Fruit fly (Drosophila melanogaster) whole organism, embryonic: ENCODE data around the gene CG1246.

Source experiments
- Ada2b ChIP-seq: fragments of 200-800 bp; sonication (Bioruptor generic); IDR thresholded peaks from 2 replicates; pipeline ENCODE4 v1.3.6; 2022; ENCODE audit warnings: missing biosample characterization, missing genetic modification characterization
- Atf6 ChIP-seq: fragments of 200-800 bp; sonication (Bioruptor generic); IDR thresholded peaks from 2 replicates; pipeline ENCODE4 v1.3.6; 2022; ENCODE audit warnings: missing biosample characterization, missing genetic modification characterization
- B-H2 ChIP-seq: fragments of 200-800 bp; sonication (Bioruptor generic); optimal IDR thresholded peaks from 2 replicates; lab custom pipeline; 2018; ENCODE audit warnings: missing biosample characterization, mild to moderate bottlenecking, missing genetic modification characterization
- CG10462 ChIP-seq: fragments of 200-800 bp; sonication (Bioruptor generic); optimal IDR thresholded peaks from 2 replicates; lab custom pipeline; 2016; ENCODE audit warnings: missing biosample characterization, missing genetic modification characterization
- CG11723 ChIP-seq: fragments of 200-800 bp; sonication (Bioruptor generic); optimal IDR thresholded peaks from 2 replicates; lab custom pipeline; 2017; ENCODE audit warnings: missing biosample characterization, mild to moderate bottlenecking, missing genetic modification characterization
- CG12104 ChIP-seq: fragments of 200-800 bp; sonication (Bioruptor generic); optimal IDR thresholded peaks from 3 replicates; lab custom pipeline; 2016; ENCODE audit warnings: missing biosample characterization, missing genetic modification characterization
- CG12219 ChIP-seq: fragments of 200-800 bp; sonication (Bioruptor generic); optimal IDR thresholded peaks from 3 replicates; lab custom pipeline; 2018; ENCODE audit warnings: missing biosample characterization, mild to moderate bottlenecking, missing genetic modification characterization
- CG12942 ChIP-seq: fragments of 200-800 bp; sonication (Bioruptor generic); optimal IDR thresholded peaks from 3 replicates; lab custom pipeline; 2016; ENCODE audit warnings: missing biosample characterization, missing genetic modification characterization
- CG13287 ChIP-seq: fragments of 200-800 bp; sonication (Bioruptor generic); IDR thresholded peaks from 2 replicates; pipeline ENCODE4 v1.3.6; 2022; ENCODE audit warnings: missing biosample characterization, missing genetic modification characterization; ENCODE audit not compliant: partially characterized antibody
- CG14014 ChIP-seq: fragments of 200-800 bp; sonication (Bioruptor generic); IDR thresholded peaks from 2 replicates; pipeline ENCODE4 v1.3.6; 2022; ENCODE audit warnings: missing biosample characterization, missing genetic modification characterization
- CG17361 ChIP-seq: fragments of 200-800 bp; sonication (Bioruptor generic); IDR thresholded peaks from 3 replicates; pipeline ENCODE4 v1.3.6; 2022; ENCODE audit warnings: missing biosample characterization, missing genetic modification characterization
- CG42726 ChIP-seq: fragments of 200-800 bp; sonication (Bioruptor generic); IDR thresholded peaks from 2 replicates; pipeline ENCODE4 v1.3.6; 2022; ENCODE audit warnings: missing biosample characterization, missing genetic modification characterization; ENCODE audit not compliant: partially characterized antibody
- CG5245 ChIP-seq: fragments of 200-800 bp; sonication (Bioruptor generic); optimal IDR thresholded peaks from 3 replicates; lab custom pipeline; 2016; ENCODE audit warnings: missing biosample characterization, missing genetic modification characterization
- CG6654 ChIP-seq: fragments of 200-800 bp; sonication (Bioruptor generic); optimal IDR thresholded peaks from 2 replicates; lab custom pipeline; 2017; ENCODE audit warnings: missing biosample characterization, mild to moderate bottlenecking, missing genetic modification characterization
- CG8281 ChIP-seq: fragments of 200-800 bp; sonication (Bioruptor generic); optimal IDR thresholded peaks from 2 replicates; lab custom pipeline; 2018; ENCODE audit warnings: missing biosample characterization, mild to moderate bottlenecking, missing genetic modification characterization, moderate library complexity
- CG9797 ChIP-seq: fragments of 200-800 bp; sonication (Bioruptor generic); optimal IDR thresholded peaks from 3 replicates; lab custom pipeline; 2018; ENCODE audit warnings: missing biosample characterization, mild to moderate bottlenecking, missing genetic modification characterization
- CG9876 ChIP-seq: fragments of 200-800 bp; sonication (Bioruptor generic); optimal IDR thresholded peaks from 2 replicates; lab custom pipeline; 2016; ENCODE audit warnings: missing biosample characterization, missing genetic modification characterization
- CTCF ChIP-seq: fragments of 200-800 bp; sonication (Bioruptor generic); optimal IDR thresholded peaks from 2 replicates; lab custom pipeline; 2017; ENCODE audit warnings: missing biosample characterization, mild to moderate bottlenecking, missing genetic modification characterization, moderate library complexity
- Dbx ChIP-seq: fragments of 200-800 bp; sonication (Bioruptor generic); IDR thresholded peaks from 3 replicates; pipeline ENCODE4 v1.3.6; 2022; ENCODE audit warnings: missing biosample characterization, missing genetic modification characterization
- Doc3 ChIP-seq: fragments of 200-800 bp; sonication (Bioruptor generic); IDR thresholded peaks from 3 replicates; pipeline ENCODE4 v1.3.6; 2022; ENCODE audit warnings: missing biosample characterization, missing genetic modification characterization; ENCODE audit not compliant: partially characterized antibody
- Gsc ChIP-seq: fragments of 200-800 bp; sonication (Bioruptor generic); IDR thresholded peaks from 2 replicates; pipeline ENCODE4 v1.3.6; 2022; ENCODE audit warnings: missing biosample characterization, missing genetic modification characterization
- Hr3 ChIP-seq: fragments of 200-800 bp; sonication (Bioruptor generic); optimal IDR thresholded peaks from 3 replicates; lab custom pipeline; 2016; ENCODE audit warnings: missing biosample characterization, missing genetic modification characterization
- MBD-R2 ChIP-seq: fragments of 200-800 bp; sonication (Bioruptor generic); IDR thresholded peaks from 2 replicates; pipeline ENCODE4 v1.3.6; 2022; ENCODE audit warnings: missing biosample characterization, missing genetic modification characterization
- Mrtf ChIP-seq: fragments of 200-800 bp; sonication (Bioruptor generic); IDR thresholded peaks from 3 replicates; pipeline ENCODE4 v1.3.6; 2022; ENCODE audit warnings: missing biosample characterization, missing genetic modification characterization
- Neu2 ChIP-seq: fragments of 200-800 bp; sonication (Bioruptor generic); optimal IDR thresholded peaks from 3 replicates; lab custom pipeline; 2016; ENCODE audit warnings: missing biosample characterization, missing genetic modification characterization, borderline replicate concordance
- NfI ChIP-seq: fragments of 200-800 bp; sonication (Bioruptor generic); optimal IDR thresholded peaks from 3 replicates; lab custom pipeline; 2018; ENCODE audit warnings: missing biosample characterization, mild to moderate bottlenecking, missing genetic modification characterization, moderate library complexity
- Rfx ChIP-seq: fragments of 200-800 bp; sonication (Bioruptor generic); IDR thresholded peaks from 2 replicates; pipeline ENCODE4 v1.3.6; 2022; ENCODE audit warnings: missing biosample characterization, missing genetic modification characterization
- Side ChIP-seq: fragments of 200-800 bp; sonication (Bioruptor generic); optimal IDR thresholded peaks from 2 replicates; lab custom pipeline; 2016; ENCODE audit warnings: missing biosample characterization, missing genetic modification characterization
- TFAM ChIP-seq: fragments of 200-800 bp; sonication (Bioruptor generic); optimal IDR thresholded peaks from 2 replicates; lab custom pipeline; 2017; ENCODE audit warnings: missing biosample characterization, missing genetic modification characterization, inconsistent platforms
- ase ChIP-seq: fragments of 200-800 bp; sonication (Bioruptor generic); IDR thresholded peaks from 3 replicates; pipeline ENCODE4 v1.3.6; 2022; ENCODE audit warnings: missing biosample characterization, missing genetic modification characterization
- chm ChIP-seq: fragments of 200-800 bp; sonication (Bioruptor generic); IDR thresholded peaks from 2 replicates; pipeline ENCODE4 v1.3.6; 2022; ENCODE audit warnings: missing biosample characterization, missing genetic modification characterization
- corto ChIP-seq: fragments of 200-800 bp; sonication (Bioruptor generic); optimal IDR thresholded peaks from 2 replicates; lab custom pipeline; 2016; ENCODE audit warnings: missing biosample characterization, mild to moderate bottlenecking, missing genetic modification characterization, moderate library complexity
- dati ChIP-seq: fragments of 200-800 bp; sonication (Bioruptor generic); IDR thresholded peaks from 2 replicates; pipeline ENCODE4 v1.3.6; 2022; ENCODE audit warnings: missing biosample characterization, missing genetic modification characterization
- dimm ChIP-seq: fragments of 200-800 bp; sonication (Bioruptor generic); IDR thresholded peaks from 2 replicates; pipeline ENCODE4 v1.3.6; 2022; ENCODE audit warnings: missing biosample characterization, missing genetic modification characterization
- dpn ChIP-seq, 2 experiments: fragments of 200-800 bp; sonication (Bioruptor generic); optimal IDR thresholded peaks; 3 replicates each; lab custom pipeline; 2016; ENCODE audit warnings: missing biosample characterization in 2 of 2, missing genetic modification characterization in 2 of 2
- dysf ChIP-seq: fragments of 200-800 bp; sonication (Bioruptor generic); IDR thresholded peaks from 3 replicates; pipeline ENCODE4 v1.3.6; 2022; ENCODE audit warnings: missing biosample characterization, missing genetic modification characterization
- fd64A ChIP-seq: fragments of 200-800 bp; sonication (Bioruptor generic); optimal IDR thresholded peaks from 3 replicates; lab custom pipeline; 2018; ENCODE audit warnings: missing biosample characterization, mild to moderate bottlenecking, missing genetic modification characterization
- gce ChIP-seq: fragments of 200-800 bp; sonication (Bioruptor generic); IDR thresholded peaks from 3 replicates; pipeline ENCODE4 v1.3.6; 2022; ENCODE audit warnings: missing biosample characterization, missing genetic modification characterization
- grn ChIP-seq: fragments of 200-800 bp; sonication (Bioruptor generic); optimal IDR thresholded peaks from 3 replicates; lab custom pipeline; 2017; ENCODE audit warnings: missing biosample characterization, missing genetic modification characterization
- gsb-n ChIP-seq: fragments of 200-800 bp; sonication (Bioruptor generic); optimal IDR thresholded peaks from 3 replicates; lab custom pipeline; 2018; ENCODE audit warnings: missing biosample characterization, mild to moderate bottlenecking, missing genetic modification characterization
- h ChIP-seq: fragments of >200 bp; optimal IDR thresholded peaks from 2 replicates; lab custom pipeline; 2017
- kah ChIP-seq: fragments of 200-800 bp; sonication (Bioruptor generic); optimal IDR thresholded peaks from 2 replicates; lab custom pipeline; 2018; ENCODE audit warnings: missing biosample characterization, mild to moderate bottlenecking, missing genetic modification characterization
- kay ChIP-seq: fragments of 200-800 bp; sonication (Bioruptor generic); optimal IDR thresholded peaks from 2 replicates; lab custom pipeline; 2016; ENCODE audit warnings: missing biosample characterization, missing genetic modification characterization
- kni ChIP-seq: fragments of 200-800 bp; sonication (Bioruptor generic); optimal IDR thresholded peaks from 3 replicates; lab custom pipeline; 2017; ENCODE audit warnings: mild to moderate bottlenecking, missing biosample characterization, missing genetic modification reagents, missing genetic modification characterization
- p53 ChIP-seq: fragments of 200-800 bp; sonication (Bioruptor generic); optimal IDR thresholded peaks from 2 replicates; lab custom pipeline; 2016; ENCODE audit warnings: missing biosample characterization, missing genetic modification characterization
- peb ChIP-seq: fragments of 200-800 bp; sonication (Bioruptor generic); IDR thresholded peaks from 2 replicates; pipeline ENCODE4 v1.3.6; 2022; ENCODE audit warnings: missing biosample characterization, missing genetic modification characterization
- sens ChIP-seq: fragments of 200-800 bp; sonication (Bioruptor generic); peaks from one replicate; lab custom pipeline; 2016; ENCODE audit warnings: missing biosample characterization, missing genetic modification characterization
- so ChIP-seq: fragments of 200-800 bp; sonication (Bioruptor generic); IDR thresholded peaks from 3 replicates; pipeline ENCODE4 v1.3.6; 2022; ENCODE audit warnings: missing biosample characterization, missing genetic modification characterization
- sob ChIP-seq: fragments of 200-800 bp; sonication (Bioruptor generic); IDR thresholded peaks from 2 replicates; pipeline ENCODE4 v1.3.6; 2022; ENCODE audit warnings: missing biosample characterization, missing genetic modification characterization
- sr ChIP-seq: fragments of 200-800 bp; sonication (Bioruptor generic); IDR thresholded peaks from 3 replicates; pipeline ENCODE4 v1.3.6; 2022; ENCODE audit warnings: missing biosample characterization, missing genetic modification characterization
- tna ChIP-seq: fragments of 200-800 bp; sonication (Bioruptor generic); IDR thresholded peaks from 2 replicates; pipeline ENCODE4 v1.3.6; 2022; ENCODE audit warnings: missing biosample characterization, missing genetic modification characterization; ENCODE audit not compliant: partially characterized antibody

Gene CG1246

dm6 chr3L:2629964-2630363 is 17.9 kb upstream of the CG1246 start, which contains the start of gene Pxn (continued):
- no peak for TF ChIP-seq CG9797 (GFP tag; lab: Kevin White, UChicago)
- 0 out of 2 replicates have a peak, but pooled peaks have one; percentile 6 for TF ChIP-seq sob (GFP tag; lab: Robert Waterston, UW)
- TF ChIP-seq CG12104 (GFP tag; lab: Kevin White, UChicago): no peak
- no peak for TF ChIP-seq kay (GFP tag; lab: Kevin White, UChicago)

dm6 chr3L:2631406-2631805 is 16.4 kb upstream of the CG1246 start, which contains the start of the genes CG42245 and MEP-1:
CG42245 (plus strand) TSS chr3L:2631715.
MEP-1 (plus strand) TSS chr3L:2631715.
- TF ChIP-seq Mrtf (GFP tag; lab: Robert Waterston, UW): no peak
- peak; percentile 45 for TF ChIP-seq NfI (GFP tag; lab: Kevin White, UChicago)
- no peak for TF ChIP-seq CG14014 (GFP tag; lab: Robert Waterston, UW)
- TF ChIP-seq fd64A (GFP tag; lab: Kevin White, UChicago): no peak
- no peak for TF ChIP-seq CG8281
- no peak for TF ChIP-seq CTCF
- no peak for TF ChIP-seq h (lab: Kevin White, UChicago)
- TF ChIP-seq dati: no peak
- peak; percentile 46 for TF ChIP-seq Side (GFP tag; lab: Kevin White, UChicago)
- TF ChIP-seq p53 (GFP tag; lab: Kevin White, UChicago): no peak
- TF ChIP-seq CG6654: no peak
- peak; percentile 35 for TF ChIP-seq CG12219 (GFP tag; lab: Kevin White, UChicago)
- TF ChIP-seq CG13287: peak; percentile 81
- TF ChIP-seq chm (GFP tag; lab: Robert Waterston, UW): no peak
- TF ChIP-seq dpn (GFP tag; optimal IDR thresholded peaks at IDR 0.05; lab: Kevin White, UChicago): peak; percentile 52 to 61
- TF ChIP-seq Rfx (GFP tag; lab: Robert Waterston, UW): no peak
- no peak for TF ChIP-seq dysf
- peak; percentile 57 for TF ChIP-seq CG12942 (GFP tag; lab: Kevin White, UChicago)
- no peak for TF ChIP-seq Neu2 (GFP tag; lab: Kevin White, UChicago)
- 0 out of 2 replicates have a peak, but pooled peaks have one; percentile 61 for TF ChIP-seq tna (GFP tag; lab: Robert Waterston, UW)
- TF ChIP-seq gce (GFP tag; lab: Robert Waterston, UW): no peak
- peak; percentile 92 for TF ChIP-seq sens
- no peak for TF ChIP-seq peb (GFP tag; lab: Robert Waterston, UW)
- peak; percentile 20 for TF ChIP-seq corto (GFP tag; lab: Kevin White, UChicago)
- TF ChIP-seq Gsc (GFP tag; lab: Robert Waterston, UW): no peak
- TF ChIP-seq CG42726: no peak
- TF ChIP-seq CG17361 (GFP tag; lab: Robert Waterston, UW): peak; percentile 49; the same call in 1 of the 3 replicates
- peak; percentile 30 for TF ChIP-seq B-H2 (GFP tag; lab: Kevin White, UChicago)
- TF ChIP-seq Hr3 (GFP tag; lab: Kevin White, UChicago): peak; percentile 20
- peak; percentile 22; the same call in 1 of the 3 replicates for TF ChIP-seq Dbx (GFP tag; lab: Robert Waterston, UW)
- no peak for TF ChIP-seq TFAM (GFP tag; lab: Kevin White, UChicago)
- no peak for TF ChIP-seq gsb-n (tag; lab: Kevin White, UChicago)
- peak; percentile 42 for TF ChIP-seq CG11723 (GFP tag; lab: Kevin White, UChicago)
- TF ChIP-seq so (GFP tag; lab: Robert Waterston, UW): 0 out of 3 replicates have a peak, but pooled peaks have one; percentile 12
- no peak for TF ChIP-seq CG9876 (GFP tag; lab: Kevin White, UChicago)
- TF ChIP-seq Atf6 (GFP tag; lab: Robert Waterston, UW): no peak
- no peak for TF ChIP-seq dimm (GFP tag; lab: Robert Waterston, UW)
- no peak for TF ChIP-seq ase (GFP tag; lab: Robert Waterston, UW)
- TF ChIP-seq grn (GFP tag; lab: Kevin White, UChicago): no peak
- peak; percentile 64 for TF ChIP-seq Doc3 (GFP tag; lab: Robert Waterston, UW)
- TF ChIP-seq Ada2b: no peak
- TF ChIP-seq CG10462 (GFP tag; lab: Kevin White, UChicago): peak; percentile 25
- peak; percentile 26 for TF ChIP-seq CG5245 (GFP tag; lab: Kevin White, UChicago)
- peak; percentile 58 for TF ChIP-seq MBD-R2 (GFP tag; lab: Robert Waterston, UW)
- no peak for TF ChIP-seq kni
- TF ChIP-seq sr: no peak
- no peak for TF ChIP-seq kah (GFP tag; lab: Kevin White, UChicago)
